Worm (Caenorhabditis elegans) whole organism, mixed stage, embryonic: Measurements from ENCODE around the gene sfxn-1.2.

Experiments
- lin-13 ChIP-seq: fragments of 150-350 bp; optimal IDR thresholded peaks from 2 replicates; lab custom pipeline; 2014; ENCODE audit warnings: missing biosample characterization, missing genetic modification characterization
- lsy-2 ChIP-seq: fragments of 150-350 bp; optimal IDR thresholded peaks from 2 replicates; lab custom pipeline; 2014; ENCODE audit warnings: missing biosample characterization, missing genetic modification characterization
- mab-5 ChIP-seq: fragments of 150-350 bp; optimal IDR thresholded peaks from 2 replicates; lab custom pipeline; 2014; ENCODE audit warnings: missing biosample characterization, missing genetic modification characterization
- nhr-12 ChIP-seq: fragments of 150-350 bp; optimal IDR thresholded peaks from 2 replicates; lab custom pipeline; 2014; ENCODE audit warnings: missing biosample characterization, missing genetic modification characterization
- nhr-237 ChIP-seq: fragments of 150-350 bp; optimal IDR thresholded peaks from 2 replicates; lab custom pipeline; 2014; ENCODE audit warnings: missing biosample characterization, missing genetic modification characterization
- unc-120 ChIP-seq: sonication (generic microtip); optimal IDR thresholded peaks from 2 replicates; lab custom pipeline; 2017; ENCODE audit warnings: missing genetic modification characterization, missing compliant biosample characterization; ENCODE audit not compliant: poor library complexity, severe bottlenecking

ce11 chrII:11155400-11155799, 30.4 kb upstream of the sfxn-1.2 start:
- no peak for TF ChIP-seq lsy-2 (tag; lab: Kevin White, UChicago)
- TF ChIP-seq nhr-12 (tag; lab: Kevin White, UChicago): no peak
- no peak for TF ChIP-seq mab-5 (tag; lab: Kevin White, UChicago)
- no peak for TF ChIP-seq unc-120
- no peak for TF ChIP-seq lin-13 (tag; lab: Kevin White, UChicago)
- no peak for TF ChIP-seq nhr-237
